Fruit fly (Drosophila melanogaster): ENCODE data around the gene CG17841.

dm6 chrX:10367372-10367771 is 480 bp upstream of the CG17841 start, which contains the start of gene CG32679:
- no peak for TF ChIP-seq psq (GFP tag; optimal IDR thresholded peaks at IDR 0.05)
- no peak for TF ChIP-seq Hnf4 (GFP tag; optimal IDR thresholded peaks at IDR 0.05)
- no peak for TF ChIP-seq CrebA (GFP tag; optimal IDR thresholded peaks at IDR 0.05; ENCODE audit: borderline replicate concordance)
- no peak for TF ChIP-seq Vsx2 (GFP tag; optimal IDR thresholded peaks at IDR 0.05; ENCODE audit: partially characterized antibody)
- no peak for TF ChIP-seq Myc (optimal IDR thresholded peaks at IDR 0.05)
- no peak for TF ChIP-seq br (GFP tag; optimal IDR thresholded peaks at IDR 0.05)
- no peak for TF ChIP-seq usp (GFP tag; optimal IDR thresholded peaks at IDR 0.05)
- no peak for TF ChIP-seq CG9705 (GFP tag; optimal IDR thresholded peaks at IDR 0.05)
- no peak for TF ChIP-seq ey (GFP tag; optimal IDR thresholded peaks at IDR 0.05)
- TF ChIP-seq dsf (GFP tag; optimal IDR thresholded peaks at IDR 0.05; ENCODE audit: borderline replicate concordance) = no peak
- TF ChIP-seq Dfd (GFP tag; optimal IDR thresholded peaks at IDR 0.05) = no peak
- no peak for TF ChIP-seq OdsH (GFP tag; optimal IDR thresholded peaks at IDR 0.05)
- no peak for TF ChIP-seq pan (optimal IDR thresholded peaks at IDR 0.05)

Measured in whole organism, wandering third instar larva.